Worm (Caenorhabditis elegans) whole organism, L2 larva: ENCODE data around the gene C25G6.3.

Experiments used
- C34F6.9 ChIP-seq: fragments of 150-350 bp; optimal IDR thresholded peaks from 2 replicates; lab custom pipeline; 2014; ENCODE audit warnings: missing biosample characterization, missing genetic modification characterization
- R02D3.7 ChIP-seq: fragments of 150-350 bp; optimal IDR thresholded peaks from 2 replicates; lab custom pipeline; 2014; ENCODE audit warnings: missing biosample characterization, missing genetic modification characterization
- Y55F3AM.14 ChIP-seq: fragments of 200-800 bp; sonication (Bioruptor generic); optimal IDR thresholded peaks from 2 replicates; lab custom pipeline; 2018; ENCODE audit warnings: mild to moderate bottlenecking, missing genetic modification characterization, missing compliant biosample characterization
- ZK546.5 ChIP-seq: sonication (generic microtip); optimal IDR thresholded peaks from 2 replicates; lab custom pipeline; 2017; ENCODE audit warnings: missing biosample characterization, missing genetic modification characterization
- aly-2 ChIP-seq: fragments of 150-350 bp; optimal IDR thresholded peaks from 2 replicates; lab custom pipeline; 2014; ENCODE audit warnings: missing biosample characterization, missing genetic modification characterization
- ama-1 ChIP-seq: fragments of 150-350 bp; optimal IDR thresholded peaks from 2 replicates; lab custom pipeline; 2018; ENCODE audit warnings: inconsistent platforms
- blmp-1 ChIP-seq: sonication (generic microtip); optimal IDR thresholded peaks from 2 replicates; lab custom pipeline; 2017; ENCODE audit warnings: missing genetic modification characterization, mild to moderate bottlenecking, missing compliant biosample characterization, antibody characterized with exemption, moderate library complexity; ENCODE audit not compliant: insufficient read depth
- ceh-16 ChIP-seq: fragments of 150-350 bp; optimal IDR thresholded peaks from 2 replicates; lab custom pipeline; 2014; ENCODE audit warnings: missing biosample characterization, missing genetic modification characterization
- ceh-82 ChIP-seq: fragments of 150-350 bp; optimal IDR thresholded peaks from 2 replicates; lab custom pipeline; 2014; ENCODE audit warnings: missing biosample characterization, missing genetic modification characterization
- crh-2 ChIP-seq: sonication (generic microtip); optimal IDR thresholded peaks from 2 replicates; lab custom pipeline; 2017; ENCODE audit warnings: missing biosample characterization, missing genetic modification characterization
- egl-27 ChIP-seq: sonication (generic microtip); optimal IDR thresholded peaks from 3 replicates; lab custom pipeline; 2017; ENCODE audit warnings: missing biosample characterization, missing genetic modification reagents, missing genetic modification characterization
- elt-3 ChIP-seq: sonication (generic microtip); optimal IDR thresholded peaks from 2 replicates; lab custom pipeline; 2017; ENCODE audit warnings: missing biosample characterization, missing genetic modification characterization
- fos-1 ChIP-seq: fragments of 150-350 bp; optimal IDR thresholded peaks from 2 replicates; lab custom pipeline; 2014; ENCODE audit warnings: missing biosample characterization, missing genetic modification characterization
- gmeb-1 ChIP-seq: fragments of 150-350 bp; optimal IDR thresholded peaks from 2 replicates; lab custom pipeline; 2014; ENCODE audit warnings: missing biosample characterization, missing genetic modification characterization
- lin-11 ChIP-seq: fragments of 150-350 bp; sonication (generic microtip); optimal IDR thresholded peaks from 2 replicates; lab custom pipeline; 2014; ENCODE audit warnings: missing biosample characterization, missing genetic modification characterization, inconsistent platforms, mixed read lengths
- lin-13 ChIP-seq: fragments of 150-350 bp; optimal IDR thresholded peaks from 2 replicates; lab custom pipeline; 2014; ENCODE audit warnings: missing biosample characterization, missing genetic modification reagents, missing genetic modification characterization
- lin-39 ChIP-seq: fragments of 150-350 bp; optimal IDR thresholded peaks from 2 replicates; lab custom pipeline; 2014; ENCODE audit warnings: missing biosample characterization, missing genetic modification reagents, missing genetic modification characterization
- lsy-2 ChIP-seq, 2 experiments: fragments of 150-350 bp in 1 of 2; sonication (generic microtip) in 1 of 2; optimal IDR thresholded peaks; 2 replicates each; lab custom pipeline; 2014 to 2017; ENCODE audit warnings: missing biosample characterization in 2 of 2, missing genetic modification characterization in 2 of 2
- mab-5 ChIP-seq: fragments of 150-350 bp; optimal IDR thresholded peaks from 2 replicates; lab custom pipeline; 2014; ENCODE audit warnings: missing biosample characterization, missing genetic modification characterization
- mdl-1 ChIP-seq, 2 experiments: fragments of 150-350 bp in 1 of 2; sonication (generic microtip) in 1 of 2; optimal IDR thresholded peaks; 2 replicates each; lab custom pipeline; 2017; ENCODE audit warnings: missing biosample characterization in 2 of 2, missing genetic modification characterization in 2 of 2
- nhr-10 ChIP-seq: sonication (generic microtip); optimal IDR thresholded peaks from 2 replicates; lab custom pipeline; 2017; ENCODE audit warnings: missing biosample characterization, missing genetic modification characterization
- nhr-11 ChIP-seq: fragments of 150-350 bp; optimal IDR thresholded peaks from 2 replicates; lab custom pipeline; 2014; ENCODE audit warnings: missing biosample characterization, missing genetic modification characterization
- nhr-12 ChIP-seq: fragments of 150-350 bp; optimal IDR thresholded peaks from 2 replicates; lab custom pipeline; 2014; ENCODE audit warnings: missing biosample characterization, missing genetic modification characterization
- nhr-21 ChIP-seq: fragments of 150-350 bp; optimal IDR thresholded peaks from 2 replicates; lab custom pipeline; 2014; ENCODE audit warnings: missing biosample characterization, missing genetic modification characterization
- nhr-23 ChIP-seq: fragments of 150-350 bp; optimal IDR thresholded peaks from 2 replicates; lab custom pipeline; 2014; ENCODE audit warnings: missing biosample characterization, missing genetic modification reagents, missing genetic modification characterization
- nhr-237 ChIP-seq: fragments of 150-350 bp; optimal IDR thresholded peaks from 2 replicates; lab custom pipeline; 2014; ENCODE audit warnings: missing biosample characterization, missing genetic modification characterization
- nhr-6 ChIP-seq: fragments of 150-350 bp; optimal IDR thresholded peaks from 2 replicates; lab custom pipeline; 2014; ENCODE audit warnings: missing biosample characterization, missing genetic modification characterization
- nhr-77 ChIP-seq: fragments of 150-350 bp; optimal IDR thresholded peaks from 2 replicates; lab custom pipeline; 2014; ENCODE audit warnings: missing biosample characterization, missing genetic modification characterization
- peb-1 ChIP-seq: fragments of 150-350 bp; optimal IDR thresholded peaks from 2 replicates; lab custom pipeline; 2014; ENCODE audit warnings: missing biosample characterization, missing genetic modification characterization
- skn-1 ChIP-seq: sonication (generic microtip); optimal IDR thresholded peaks from 2 replicates; lab custom pipeline; 2017; ENCODE audit warnings: missing biosample characterization, missing genetic modification characterization
- sma-3 ChIP-seq: sonication (generic microtip); optimal IDR thresholded peaks from 2 replicates; lab custom pipeline; 2016; ENCODE audit warnings: missing genetic modification reagents, missing genetic modification characterization, missing compliant biosample characterization
- snpc-4 ChIP-seq: fragments of 150-350 bp; optimal IDR thresholded peaks from 2 replicates; lab custom pipeline; 2014; ENCODE audit warnings: missing biosample characterization, missing genetic modification characterization
- unc-39 ChIP-seq: fragments of 150-350 bp; optimal IDR thresholded peaks from 2 replicates; lab custom pipeline; 2014; ENCODE audit warnings: missing biosample characterization, missing genetic modification characterization
- unc-55 ChIP-seq: fragments of 150-350 bp; sonication (generic microtip); optimal IDR thresholded peaks from 3 replicates; lab custom pipeline; 2014; ENCODE audit warnings: missing biosample characterization, missing genetic modification reagents, missing genetic modification characterization
- unc-62 ChIP-seq: fragments of 150-350 bp; optimal IDR thresholded peaks from 2 replicates; lab custom pipeline; 2014; ENCODE audit warnings: missing biosample characterization, missing genetic modification reagents, missing genetic modification characterization
- zag-1 ChIP-seq: fragments of 150-350 bp; optimal IDR thresholded peaks from 2 replicates; lab custom pipeline; 2014; ENCODE audit warnings: missing biosample characterization, missing genetic modification characterization
- ztf-11 ChIP-seq: sonication (generic microtip); optimal IDR thresholded peaks from 2 replicates; lab custom pipeline; 2017; ENCODE audit warnings: missing biosample characterization, missing genetic modification characterization
- ztf-4 ChIP-seq: fragments of 150-350 bp; optimal IDR thresholded peaks from 2 replicates; lab custom pipeline; 2014; ENCODE audit warnings: missing biosample characterization, missing genetic modification characterization

The C25G6.3 gene

DNA sequence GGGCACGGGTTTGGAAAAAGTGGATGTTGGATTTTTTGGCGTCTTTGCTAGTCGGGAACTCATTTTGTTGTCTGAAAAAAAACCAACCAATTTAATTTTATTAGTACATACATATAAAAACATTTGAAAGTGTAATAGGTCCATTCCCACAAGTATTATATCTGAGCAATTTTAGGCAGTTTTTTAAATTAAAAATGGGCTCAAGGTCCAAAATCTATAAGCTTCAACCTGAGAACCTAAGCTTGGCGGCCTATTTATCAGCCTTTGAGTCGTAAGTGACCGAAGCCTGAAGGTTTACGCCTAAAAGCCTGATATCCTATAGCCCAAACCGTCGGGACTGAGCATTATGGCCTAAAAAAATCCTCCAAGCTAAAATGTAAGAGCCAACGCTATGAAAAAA, 20.2 kb downstream of the C25G6.3 start:
- TF ChIP-seq ztf-11 (tag; lab: Kevin White, UChicago) = no peak
- TF ChIP-seq sma-3 (GFP tag; lab: Kevin White, UChicago) = no peak
- TF ChIP-seq ama-1 (lab: Kevin White, UChicago) = no peak

ce11 chrX:1216833-1217232, 21.9 kb downstream of the C25G6.3 start:
- TF ChIP-seq R02D3.7 (tag; lab: Kevin White, UChicago) (no peak), skn-1 (tag; lab: Kevin White, UChicago) (no peak), nhr-23 (no peak), unc-62 (no peak), nhr-11 (tag; lab: Kevin White, UChicago) (no peak), nhr-12 (no peak), ama-1 (lab: Kevin White, UChicago) (no peak), elt-3 (tag; lab: Kevin White, UChicago) (no peak), unc-55 (GFP tag; lab: Kevin White, UChicago) (no peak), lsy-2 (tag; optimal IDR thresholded peaks at IDR 0.05; lab: Kevin White, UChicago) (no peak), blmp-1 (tag; lab: Kevin White, UChicago) (no peak), peb-1 (tag; lab: Kevin White, UChicago) (no peak), ZK546.5 (tag; lab: Kevin White, UChicago) (no peak), snpc-4 (no peak), fos-1 (tag; lab: Kevin White, UChicago) (no peak), lin-11 (tag; lab: Kevin White, UChicago) (no peak)

ce11 chrX:1213136-1213535, 25.6 kb downstream of the C25G6.3 start:
- TF ChIP-seq mab-5 (no peak), nhr-10 (no peak), crh-2 (tag; lab: Kevin White, UChicago) (no peak), Y55F3AM.14 (GFP tag; lab: Kevin White, UChicago) (no peak), ama-1 (lab: Kevin White, UChicago) (no peak), ceh-16 (no peak), lin-13 (GFP tag; lab: Kevin White, UChicago) (no peak), mdl-1 (tag; optimal IDR thresholded peaks at IDR 0.05; lab: Kevin White, UChicago) (no peak), nhr-237 (tag; lab: Kevin White, UChicago) (no peak), unc-55 (GFP tag; lab: Kevin White, UChicago) (no peak), lin-39 (tag; lab: Kevin White, UChicago) (no peak), nhr-21 (tag; lab: Kevin White, UChicago) (no peak), egl-27 (tag; lab: Kevin White, UChicago) (no peak), C34F6.9 (tag; lab: Kevin White, UChicago) (no peak), ztf-4 (tag; lab: Kevin White, UChicago) (no peak), gmeb-1 (no peak), elt-3 (tag; lab: Kevin White, UChicago) (no peak)

ce11 chrX:1209096-1209495, 29.6 kb downstream of the C25G6.3 start, which contains the start of gene C46H3.1:
TSS of gene C46H3.1 (plus strand) at chrX:1209396.
- no peak for TF ChIP-seq nhr-77 (tag; lab: Kevin White, UChicago)
- no peak for TF ChIP-seq nhr-23
- TF ChIP-seq ZK546.5 (tag; lab: Kevin White, UChicago) = no peak
- TF ChIP-seq elt-3 (tag; lab: Kevin White, UChicago) = no peak
- no peak for TF ChIP-seq gmeb-1
- no peak for TF ChIP-seq snpc-4
- no peak for TF ChIP-seq nhr-6 (tag; lab: Kevin White, UChicago)
- no peak for TF ChIP-seq zag-1 (tag; lab: Kevin White, UChicago)
- TF ChIP-seq unc-55 (GFP tag; lab: Kevin White, UChicago) = no peak
- TF ChIP-seq skn-1 (tag; lab: Kevin White, UChicago) = no peak
- TF ChIP-seq nhr-10 = no peak
- TF ChIP-seq egl-27 (tag; lab: Kevin White, UChicago) = no peak
- TF ChIP-seq C34F6.9 (tag; lab: Kevin White, UChicago) = no peak
- no peak for TF ChIP-seq ceh-82 (tag; lab: Kevin White, UChicago)
- TF ChIP-seq unc-39 (tag; lab: Kevin White, UChicago) = no peak
- no peak for TF ChIP-seq lin-11 (tag; lab: Kevin White, UChicago)
- TF ChIP-seq aly-2 (tag; lab: Kevin White, UChicago) = no peak
- TF ChIP-seq nhr-12 = no peak
